Fruit fly (Drosophila melanogaster) whole organism: ENCODE data around the gene BHD.

Source experiments
- CG8478 ChIP-seq: fragments of >200 bp; optimal IDR thresholded peaks from 2 replicates; lab custom pipeline; 2018; ENCODE audit warnings: inconsistent platforms
- Dll ChIP-seq: fragments of >200 bp; optimal IDR thresholded peaks from 2 replicates; lab custom pipeline; 2017

dm6 chr3L:7191218-7191617 is 47.1 kb upstream of the BHD start:
- TF ChIP-seq Dll (lab: Kevin White, UChicago) (no peak), CG8478 (lab: Kevin White, UChicago) (no peak)
